Fruit fly (Drosophila melanogaster) ovary, adult (tissue): ENCODE measurements around the gene Eo.

ENCODE experiments used
- CG17801 ChIP-seq: fragments of 200-800 bp; optimal IDR thresholded peaks from 2 replicates; lab custom pipeline; 2019; ENCODE audit warnings: missing biosample characterization, mild to moderate bottlenecking, missing genetic modification characterization, moderate library complexity; ENCODE audit not compliant: partially characterized antibody

The Eo gene

DNA sequence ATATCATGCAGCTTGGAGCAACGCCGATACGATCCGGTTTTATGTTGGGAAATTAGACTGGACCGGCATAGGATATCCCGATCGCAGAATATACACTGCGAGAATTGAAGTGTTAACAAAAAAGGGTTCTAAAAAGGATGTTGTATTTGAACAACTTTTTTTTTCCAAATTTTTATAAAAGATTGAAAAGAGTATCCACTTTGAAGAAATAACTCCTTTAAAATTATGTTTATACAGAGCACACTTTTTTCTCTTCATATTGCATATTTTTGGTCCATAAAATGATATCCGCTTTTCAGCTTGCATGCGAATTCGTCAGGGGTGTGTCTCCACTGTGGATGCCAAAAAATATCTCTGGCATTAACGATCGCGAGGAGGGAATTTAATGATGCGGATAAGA, 26.3 kb downstream of the Eo start:
- no peak for TF ChIP-seq CG17801 (GFP tag; lab: Kevin White, UChicago)

DNA sequence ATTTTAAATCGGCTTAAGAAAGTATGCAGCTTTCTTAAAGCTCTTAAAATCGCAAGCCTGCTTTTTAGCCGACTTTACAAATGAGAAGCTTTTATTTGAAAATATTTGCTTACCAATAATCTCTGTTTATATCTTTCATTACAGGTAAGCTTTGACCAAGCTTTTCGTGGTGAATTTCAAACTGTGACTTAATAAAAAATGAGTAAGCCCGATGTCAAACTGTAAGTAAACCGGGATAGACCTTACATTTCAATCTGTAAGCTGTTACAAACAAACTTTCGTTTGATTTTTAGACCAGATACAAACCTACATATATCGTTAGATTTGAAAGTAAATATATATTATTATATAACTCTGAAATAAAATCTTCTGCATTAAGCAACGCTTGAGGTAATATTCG, 33.0 kb downstream of the Eo start:
- TF ChIP-seq CG17801 (GFP tag; lab: Kevin White, UChicago), result no peak

DNA sequence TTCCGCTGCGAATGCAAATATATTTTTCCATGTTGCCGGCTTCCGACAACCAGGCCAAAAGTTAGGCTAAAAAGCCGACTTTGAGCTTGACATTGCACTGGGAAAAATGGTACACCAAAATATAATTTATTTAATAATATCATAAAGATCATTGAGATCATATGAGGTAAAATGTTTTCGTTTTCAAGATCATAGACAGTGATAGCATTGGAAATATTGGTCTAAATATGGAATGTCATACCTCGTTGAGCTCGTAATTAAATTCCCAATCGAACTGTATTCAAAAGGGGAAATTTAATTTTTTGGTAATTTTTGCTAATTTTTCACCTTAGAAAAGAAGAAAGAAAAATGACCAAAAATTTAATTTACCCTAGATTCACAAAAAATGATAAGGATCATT, 34.6 kb downstream of the Eo start:
- TF ChIP-seq CG17801 (GFP tag; lab: Kevin White, UChicago), result no peak

DNA sequence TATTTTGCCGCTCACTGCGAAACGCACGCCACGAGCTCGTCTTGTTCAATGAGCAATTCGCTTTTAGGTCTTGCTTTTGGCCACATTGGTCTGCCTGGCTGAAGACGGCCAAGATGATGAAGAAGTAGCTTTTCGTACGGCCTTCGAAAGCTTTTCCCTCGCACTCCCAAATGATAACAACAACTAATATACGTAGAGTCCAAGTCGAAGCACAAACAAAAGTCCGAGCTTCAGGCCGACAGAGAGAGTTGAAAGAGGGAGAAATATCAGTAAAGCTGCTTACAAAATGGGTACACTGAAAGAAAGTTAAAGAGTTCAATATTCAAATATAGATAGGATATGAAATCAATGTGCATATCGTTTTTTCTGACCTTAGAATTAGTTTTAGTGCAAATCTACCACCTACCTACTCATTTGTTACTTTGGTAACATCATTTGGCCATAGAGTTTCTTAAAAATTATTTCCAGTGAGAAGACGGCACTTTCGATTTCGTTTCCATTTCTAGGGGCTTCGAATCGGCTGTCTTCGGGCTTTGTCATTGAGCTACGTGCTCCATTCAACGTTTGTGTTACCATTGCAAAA, 36.0 kb downstream of the Eo start, which contains the start of the genes CG45064 and CG45065:
CG45064 (minus strand) TSS at position 51 of the 583 bp plus-strand sequence.
CG45065 (minus strand) TSS at position 51 of the 583 bp plus-strand sequence.
- peak; percentile 46 for TF ChIP-seq CG17801 (GFP tag; lab: Kevin White, UChicago)

DNA sequence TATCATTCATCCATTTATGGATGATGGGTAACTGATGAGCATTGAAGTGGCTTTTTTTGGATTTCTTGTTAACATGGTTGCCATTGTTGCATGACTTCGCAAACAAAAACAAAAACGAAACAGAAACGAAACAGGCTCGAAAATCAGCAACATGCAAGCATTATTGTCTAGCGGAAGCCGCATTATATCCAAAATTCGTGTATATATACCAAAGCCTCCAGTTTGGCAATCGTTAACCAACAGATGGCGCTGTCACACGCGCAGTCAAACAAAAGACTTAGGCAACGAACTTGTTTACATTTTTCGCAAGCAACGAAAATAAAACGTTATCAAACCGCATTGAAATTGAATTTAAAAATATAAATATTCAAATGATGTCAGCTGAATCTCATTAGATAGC, 39.7 kb downstream of the Eo start:
- no peak for TF ChIP-seq CG17801 (GFP tag; lab: Kevin White, UChicago)

DNA sequence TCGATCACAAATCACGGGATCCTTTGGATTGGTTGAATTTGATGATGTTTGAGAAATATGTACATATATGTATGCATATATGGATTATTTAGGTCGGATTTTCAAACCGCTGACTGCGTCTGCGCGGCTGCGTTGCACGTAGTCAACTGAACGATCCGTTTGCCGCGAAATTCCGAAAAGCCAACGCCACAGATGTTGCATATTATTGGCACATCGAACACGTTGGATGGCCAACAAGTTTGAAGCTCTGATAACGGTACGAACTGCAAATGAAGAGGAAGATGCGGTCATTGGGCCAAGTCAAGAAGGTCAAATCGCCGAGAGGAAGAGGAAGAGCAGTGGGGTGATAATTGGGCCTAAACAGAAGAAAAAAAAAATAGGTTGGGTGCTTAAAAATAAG, 47.6 kb downstream of the Eo start, which contains the start of gene CG9518:
CG9518 (minus strand) TSS at position 154 of the 400 bp plus-strand sequence.
- no peak for TF ChIP-seq CG17801 (GFP tag; lab: Kevin White, UChicago)

DNA sequence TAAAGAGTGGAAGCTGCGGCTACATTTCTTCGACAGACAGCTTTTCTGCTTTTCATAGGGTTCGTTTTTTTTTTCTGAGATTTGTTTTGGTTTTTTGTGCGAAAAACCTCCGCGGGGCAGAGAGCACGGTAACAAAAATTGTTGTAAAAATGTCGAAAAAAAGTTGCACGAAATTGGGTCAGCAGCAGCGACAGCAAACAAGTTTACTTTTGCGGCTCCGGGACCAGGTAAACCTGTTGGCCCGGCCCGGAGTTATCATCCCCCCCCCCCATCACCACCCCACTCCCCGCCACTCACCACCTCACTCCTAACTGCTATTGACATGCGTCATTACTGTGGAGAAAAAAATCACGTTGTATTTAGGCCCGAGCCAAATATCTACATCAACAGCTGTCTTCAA, 50.2 kb downstream of the Eo start:
- no peak for TF ChIP-seq CG17801 (GFP tag; lab: Kevin White, UChicago)

DNA sequence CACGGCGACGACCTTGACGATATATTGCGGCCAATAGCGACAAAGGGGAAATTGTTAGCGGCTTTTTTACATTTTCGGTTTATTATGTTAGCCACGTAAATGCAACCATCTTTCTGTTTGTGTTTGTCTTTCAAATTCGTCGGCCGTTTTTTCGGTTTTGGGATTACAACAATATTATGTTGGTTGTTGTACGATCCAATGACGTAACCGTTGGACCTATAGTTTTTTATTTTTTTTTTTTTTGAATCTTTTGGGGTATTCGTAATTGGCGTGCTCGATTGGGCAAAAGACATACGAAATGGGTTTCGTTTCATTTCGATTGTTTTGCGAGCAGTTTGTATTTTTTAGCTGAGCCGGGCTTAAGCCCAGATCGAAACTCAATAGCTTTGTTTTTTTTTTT, 51.7 kb downstream of the Eo start:
- TF ChIP-seq CG17801 (GFP tag; lab: Kevin White, UChicago), result no peak
